Fruit fly (Drosophila melanogaster): Measurements from ENCODE around the gene ph-p.

DNA sequence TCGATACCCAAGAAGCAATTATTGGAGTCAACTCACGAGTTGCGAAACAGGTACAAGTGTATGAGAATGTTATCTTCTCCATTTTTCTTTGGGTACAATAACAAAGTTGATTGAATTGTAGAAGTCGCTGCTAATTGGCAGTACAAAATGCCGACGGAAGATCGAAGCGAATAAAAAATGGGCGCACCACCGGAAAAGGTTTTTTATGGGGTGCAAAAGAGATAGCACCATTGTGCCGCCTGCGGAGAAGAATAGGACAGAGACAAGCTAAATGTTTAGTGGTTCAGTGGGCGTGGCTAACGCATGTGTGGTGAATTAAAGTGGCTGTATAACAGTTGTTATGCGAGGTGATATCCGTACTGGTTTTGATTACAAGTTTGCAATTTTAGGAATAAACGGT lies 2.3 kb upstream of the ph-p start:
- no peak for TF ChIP-seq CG8478 (optimal IDR thresholded peaks at IDR 0.05)
- no peak for TF ChIP-seq CTCF (optimal IDR thresholded peaks at IDR 0.05)
